6 worm cellular contexts compared by ENCODE assay signal in genomic region chrIV:10512752-10513151, ce11.
TF ChIP-seq lines count a peak whose summit lies in the region.

No protein-coding gene starts in this region.

TF ChIP-seq in whole organism, L1 larva, 84 proteins besides CTCF, POLR2A, EP300 and RAD21 (continues in another document):
- TF ChIP-seq unc-130 (tag; optimal IDR thresholded peaks at IDR 0.05; lab: Kevin White, UChicago) (peak; percentile 50), lin-35 (GFP tag; optimal IDR thresholded peaks at IDR 0.05; lab: Kevin White, UChicago) (no peak), tbx-2 (tag; optimal IDR thresholded peaks at IDR 0.05; lab: Kevin White, UChicago) (no peak), lin-14 (GFP tag; optimal IDR thresholded peaks at IDR 0.05; lab: Kevin White, UChicago) (peak; percentile 69), lsy-2 (tag; optimal IDR thresholded peaks at IDR 0.05; lab: Kevin White, UChicago) (peak in 1 of 2 experiments; percentile 40), dsc-1 (tag; optimal IDR thresholded peaks at IDR 0.05; lab: Kevin White, UChicago) (peak; percentile 99), pag-3 (tag; optimal IDR thresholded peaks at IDR 0.05; lab: Kevin White, UChicago; ENCODE audit: borderline replicate concordance, insufficient read depth) (peak; percentile 77), nhr-85 (tag; lab: Kevin White, UChicago) (no peak), mep-1 (tag; optimal IDR thresholded peaks at IDR 0.05; lab: Kevin White, UChicago) (peak; percentile 41), nhr-90 (tag; optimal IDR thresholded peaks at IDR 0.05; lab: Kevin White, UChicago; ENCODE audit: poor library complexity) (no peak), nhr-71 (tag; optimal IDR thresholded peaks at IDR 0.05; lab: Kevin White, UChicago) (peak; percentile 53), mef-2 (tag; optimal IDR thresholded peaks at IDR 0.05; lab: Kevin White, UChicago) (peak; percentile 10), efl-1 (optimal IDR thresholded peaks at IDR 0.05; lab: Kevin White, UChicago) (no peak), efl-1 (GFP tag; optimal IDR thresholded peaks at IDR 0.05 in 1 of 2; lab: Kevin White, UChicago) (peak in 1 of 2 experiments; percentile 78)

TF ChIP-seq in whole organism, L2 larva, 48 proteins besides CTCF, POLR2A, EP300 and RAD21:
- TF ChIP-seq sem-4 (tag; optimal IDR thresholded peaks at IDR 0.05; lab: Kevin White, UChicago) (no peak), egl-27 (tag; optimal IDR thresholded peaks at IDR 0.05; lab: Kevin White, UChicago) (no peak), elt-3 (tag; optimal IDR thresholded peaks at IDR 0.05; lab: Kevin White, UChicago) (no peak), sma-9 (GFP tag; optimal IDR thresholded peaks at IDR 0.05; lab: Kevin White, UChicago) (peak; percentile 16), sma-9 (tag; optimal IDR thresholded peaks at IDR 0.05; lab: Kevin White, UChicago) (no peak), F13H6.1 (tag; optimal IDR thresholded peaks at IDR 0.05; lab: Kevin White, UChicago) (peak; percentile 18), nhr-129 (tag; optimal IDR thresholded peaks at IDR 0.05; lab: Kevin White, UChicago) (peak; percentile 75), C34F6.9 (tag; optimal IDR thresholded peaks at IDR 0.05; lab: Kevin White, UChicago) (peak; percentile 49)

TF ChIP-seq in whole organism, L3 larva, 47 proteins besides CTCF, POLR2A, EP300 and RAD21:
- no peak for TF ChIP-seq ceh-9 (tag; optimal IDR thresholded peaks at IDR 0.05; lab: Kevin White, UChicago)
- no peak for TF ChIP-seq nhr-23 (tag; optimal IDR thresholded peaks at IDR 0.05; lab: Kevin White, UChicago)
- no peak for TF ChIP-seq ztf-11 (tag; optimal IDR thresholded peaks at IDR 0.05; lab: Kevin White, UChicago)
- TF ChIP-seq unc-39 (tag; optimal IDR thresholded peaks at IDR 0.05; lab: Kevin White, UChicago): no peak
- TF ChIP-seq ceh-82 (tag; optimal IDR thresholded peaks at IDR 0.05; lab: Kevin White, UChicago): no peak
- no peak for TF ChIP-seq pqm-1 (tag; optimal IDR thresholded peaks at IDR 0.05; lab: Kevin White, UChicago)
- peak; percentile 45 for TF ChIP-seq lin-39 (tag; optimal IDR thresholded peaks at IDR 0.05; lab: Kevin White, UChicago)
- no peak for TF ChIP-seq mml-1 (tag; optimal IDR thresholded peaks at IDR 0.05; lab: Kevin White, UChicago)
- TF ChIP-seq egl-5 (tag; optimal IDR thresholded peaks at IDR 0.05; lab: Kevin White, UChicago): peak; percentile 64
- TF ChIP-seq nhr-11 (tag; optimal IDR thresholded peaks at IDR 0.05; lab: Kevin White, UChicago): no peak
- TF ChIP-seq elt-2 (tag; optimal IDR thresholded peaks at IDR 0.05; lab: Kevin White, UChicago): no peak
- TF ChIP-seq nfya-1 (tag; optimal IDR thresholded peaks at IDR 0.05; lab: Kevin White, UChicago; ENCODE audit: insufficient read depth): peak; percentile 26
- TF ChIP-seq sea-2 (GFP tag; optimal IDR thresholded peaks at IDR 0.05; lab: Kevin White, UChicago): no peak
- TF ChIP-seq elt-3 (tag; optimal IDR thresholded peaks at IDR 0.05; lab: Kevin White, UChicago): no peak
- no peak for TF ChIP-seq zag-1 (tag; optimal IDR thresholded peaks at IDR 0.05; lab: Kevin White, UChicago)
- TF ChIP-seq ama-1 (optimal IDR thresholded peaks at IDR 0.05; lab: Kevin White, UChicago): no peak

TF ChIP-seq in whole organism, L4 larva, 104 proteins besides CTCF, POLR2A, EP300 and RAD21:
- peak; percentile 79 for TF ChIP-seq aha-1 (tag; lab: Kevin White, UChicago)
- peak; percentile 0 for TF ChIP-seq hlh-11 (tag; optimal IDR thresholded peaks at IDR 0.05; lab: Kevin White, UChicago)
- TF ChIP-seq lin-29 (GFP tag; IDR thresholded peaks at IDR 0.05; lab: Robert Waterston, UW): no peak
- peak; percentile 80 for TF ChIP-seq hlh-30 (tag; optimal IDR thresholded peaks at IDR 0.05; lab: Kevin White, UChicago; ENCODE audit: insufficient read depth)
- peak in 1 of 2 experiments; percentile 6 for TF ChIP-seq lsy-2 (tag; optimal IDR thresholded peaks at IDR 0.05; lab: Kevin White, UChicago)
- peak; percentile 66 for TF ChIP-seq nhr-11 (tag; optimal IDR thresholded peaks at IDR 0.05; lab: Kevin White, UChicago)
- peak in 1 of 2 experiments; percentile 59 for TF ChIP-seq daf-16 (GFP tag; optimal IDR thresholded peaks at IDR 0.05; lab: Kevin White, UChicago)
- peak; percentile 20 for TF ChIP-seq daf-16 (tag; optimal IDR thresholded peaks at IDR 0.05; lab: Kevin White, UChicago)
- TF ChIP-seq hmg-1.1 (GFP tag; IDR thresholded peaks at IDR 0.05; lab: Robert Waterston, UW): no peak

TF ChIP-seq in whole organism, late embryonic, 69 proteins besides CTCF, POLR2A, EP300 and RAD21 (continues in another document):
- TF ChIP-seq pat-9 (tag; optimal IDR thresholded peaks at IDR 0.05; lab: Kevin White, UChicago): no peak
- no peak for TF ChIP-seq hlh-15 (tag; optimal IDR thresholded peaks at IDR 0.05; lab: Kevin White, UChicago)
- no peak for TF ChIP-seq C08G9.2 (tag; optimal IDR thresholded peaks at IDR 0.05; lab: Kevin White, UChicago)
- no peak for TF ChIP-seq unc-86 (tag; optimal IDR thresholded peaks at IDR 0.05; lab: Kevin White, UChicago)
- no peak for TF ChIP-seq hlh-13 (GFP tag; optimal IDR thresholded peaks at IDR 0.05; lab: Kevin White, UChicago)
- TF ChIP-seq ceh-2 (tag; optimal IDR thresholded peaks at IDR 0.05; lab: Kevin White, UChicago): no peak
- no peak for TF ChIP-seq zip-5 (tag; optimal IDR thresholded peaks at IDR 0.05; lab: Kevin White, UChicago)
- TF ChIP-seq gmeb-2 (tag; optimal IDR thresholded peaks at IDR 0.05; lab: Kevin White, UChicago): no peak
- no peak for TF ChIP-seq ztf-16 (tag; optimal IDR thresholded peaks at IDR 0.05; lab: Kevin White, UChicago)
- TF ChIP-seq rnt-1 (tag; optimal IDR thresholded peaks at IDR 0.05; lab: Kevin White, UChicago): peak; percentile 25
- no peak for TF ChIP-seq ceh-34 (tag; optimal IDR thresholded peaks at IDR 0.05; lab: Kevin White, UChicago)
- TF ChIP-seq hlh-30 (tag; optimal IDR thresholded peaks at IDR 0.05; lab: Kevin White, UChicago; ENCODE audit: insufficient read depth): peak; percentile 32
- peak; percentile 9 for TF ChIP-seq ceh-18 (tag; optimal IDR thresholded peaks at IDR 0.05; lab: Kevin White, UChicago)
- TF ChIP-seq elt-2 (tag; optimal IDR thresholded peaks at IDR 0.05; lab: Kevin White, UChicago): no peak
- TF ChIP-seq ceh-14 (tag; optimal IDR thresholded peaks at IDR 0.05; lab: Kevin White, UChicago): no peak
- no peak for TF ChIP-seq ceh-45 (GFP tag; IDR thresholded peaks at IDR 0.05; lab: Robert Waterston, UW)
- TF ChIP-seq ttx-3 (tag; optimal IDR thresholded peaks at IDR 0.05; lab: Kevin White, UChicago): no peak
- TF ChIP-seq unc-55 (GFP tag; optimal IDR thresholded peaks at IDR 0.05; lab: Kevin White, UChicago): peak; percentile 52
- TF ChIP-seq ceh-24 (tag; optimal IDR thresholded peaks at IDR 0.05; lab: Kevin White, UChicago): no peak
- no peak for TF ChIP-seq fax-1 (tag; optimal IDR thresholded peaks at IDR 0.05; lab: Kevin White, UChicago)
- TF ChIP-seq lim-6 (tag; optimal IDR thresholded peaks at IDR 0.05; lab: Kevin White, UChicago): no peak
- TF ChIP-seq hlh-6 (tag; optimal IDR thresholded peaks at IDR 0.05; lab: Kevin White, UChicago): no peak
- TF ChIP-seq ceh-31 (tag; optimal IDR thresholded peaks at IDR 0.05; lab: Kevin White, UChicago): no peak
- no peak for TF ChIP-seq ceh-48 (tag; optimal IDR thresholded peaks at IDR 0.05; lab: Kevin White, UChicago)
- no peak for TF ChIP-seq sox-2 (GFP tag; IDR thresholded peaks at IDR 0.05; lab: Robert Waterston, UW)
- no peak for TF ChIP-seq pag-3 (tag; optimal IDR thresholded peaks at IDR 0.05; lab: Kevin White, UChicago; ENCODE audit: borderline replicate concordance)
- no peak for TF ChIP-seq mec-3 (tag; optimal IDR thresholded peaks at IDR 0.05; lab: Kevin White, UChicago; ENCODE audit: borderline replicate concordance)

TF ChIP-seq in whole organism, mixed stage, embryonic, 35 proteins besides CTCF, POLR2A, EP300 and RAD21:
- TF ChIP-seq lin-13 (tag; optimal IDR thresholded peaks at IDR 0.05; lab: Kevin White, UChicago) (no peak), unc-62 (GFP tag; optimal IDR thresholded peaks at IDR 0.05; lab: Kevin White, UChicago) (peak; percentile 73)

Comparison
In these comparisons a context has a peak if more than half of its experiments do, and no peak if none do; other contexts are left out.
1. Of the 29 proteins assayed by ChIP-seq in both whole organism, L4 larva and whole organism, L1 larva: peak only in whole organism, L4 larva: aha-1 and nhr-11; only in whole organism, L1 larva: mep-1 and unc-130; in both: none; in neither: 24; mixed calls (peak in some experiments, not most) for 1.